Worm (Caenorhabditis elegans): ENCODE measurements around the gene fbxa-133.

Gene fbxa-133

DNA sequence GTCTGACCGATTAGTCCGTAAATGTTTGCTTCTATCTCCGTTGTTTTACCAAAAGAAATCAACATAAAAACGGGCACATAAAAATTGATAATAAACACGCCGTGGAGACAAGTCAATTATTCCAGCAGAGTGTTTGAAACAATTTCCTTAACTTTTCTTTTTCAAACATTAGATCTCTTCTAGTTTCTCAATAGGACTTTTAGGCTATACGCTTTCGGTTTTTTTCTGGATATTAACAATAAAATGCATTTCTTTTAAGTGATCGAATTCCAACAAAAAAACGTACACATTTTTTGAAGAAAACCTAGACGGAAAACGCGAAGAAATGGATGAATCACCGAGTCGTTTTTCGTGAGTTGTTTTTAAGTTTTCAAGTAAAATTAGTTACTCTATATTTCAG is 25.6 kb upstream of the fbxa-133 start, which contains the start of gene fbxa-172:
Gene fbxa-172, plus strand, starts transcription at position 301 of the 400 bp plus-strand sequence.
- TF ChIP-seq blmp-1 (tag; optimal IDR thresholded peaks at IDR 0.05; ENCODE audit: insufficient read depth) = no peak
- TF ChIP-seq nhr-6 (tag; optimal IDR thresholded peaks at IDR 0.05) = no peak
- no peak for TF ChIP-seq nhr-23 (tag; optimal IDR thresholded peaks at IDR 0.05)
- no peak for TF ChIP-seq ama-1 (optimal IDR thresholded peaks at IDR 0.05)
- no peak for TF ChIP-seq sma-9 (GFP tag; optimal IDR thresholded peaks at IDR 0.05)
- TF ChIP-seq sma-9 (tag; optimal IDR thresholded peaks at IDR 0.05) = no peak
- no peak for TF ChIP-seq nhr-129 (tag; optimal IDR thresholded peaks at IDR 0.05)
- no peak for TF ChIP-seq fos-1 (tag; optimal IDR thresholded peaks at IDR 0.05)
- TF ChIP-seq lin-13 (GFP tag; optimal IDR thresholded peaks at IDR 0.05) = no peak
- no peak for TF ChIP-seq nhr-21 (tag; optimal IDR thresholded peaks at IDR 0.05)
- no peak for TF ChIP-seq elt-1 (tag; optimal IDR thresholded peaks at IDR 0.05)
- TF ChIP-seq ceh-16 (tag; optimal IDR thresholded peaks at IDR 0.05) = no peak
- TF ChIP-seq sem-4 (tag; optimal IDR thresholded peaks at IDR 0.05) = no peak
- TF ChIP-seq nhr-10 (tag; optimal IDR thresholded peaks at IDR 0.05) = no peak

- TF ChIP-seq crh-2 (tag; optimal IDR thresholded peaks at IDR 0.05) (no peak), snpc-4 (tag; optimal IDR thresholded peaks at IDR 0.05) (no peak), peb-1 (tag; optimal IDR thresholded peaks at IDR 0.05) (no peak), F13H6.1 (tag; optimal IDR thresholded peaks at IDR 0.05) (no peak), nhr-10 (tag; optimal IDR thresholded peaks at IDR 0.05) (no peak), fos-1 (tag; optimal IDR thresholded peaks at IDR 0.05) (no peak), nhr-25 (tag; optimal IDR thresholded peaks at IDR 0.05) (no peak), nhr-11 (tag; optimal IDR thresholded peaks at IDR 0.05) (no peak), nhr-77 (tag; optimal IDR thresholded peaks at IDR 0.05) (no peak), nhr-237 (tag; optimal IDR thresholded peaks at IDR 0.05) (no peak), aly-2 (tag; optimal IDR thresholded peaks at IDR 0.05) (no peak), C34F6.9 (tag; optimal IDR thresholded peaks at IDR 0.05) (no peak)
Measured at ce11 chrV:17565903-17566302, 18.7 kb upstream of the fbxa-133 start, which contains the start of gene fbxa-171. TSS of gene fbxa-171 (minus strand) at chrV:17566003.

ce11 chrV:17566850-17567249 is 17.7 kb upstream of the fbxa-133 start, which contains the start of gene C38D9.2:
TSS of gene C38D9.2 (plus strand) at chrV:17567150.
- TF ChIP-seq nhr-23 (tag; optimal IDR thresholded peaks at IDR 0.05) = no peak
- TF ChIP-seq dmd-4 (tag; optimal IDR thresholded peaks at IDR 0.05) = no peak
- no peak for TF ChIP-seq ztf-4 (tag; optimal IDR thresholded peaks at IDR 0.05)
- TF ChIP-seq ztf-1 (GFP tag; conservative IDR thresholded peaks at IDR 0.05) = no peak
- no peak for TF ChIP-seq lin-39 (tag; optimal IDR thresholded peaks at IDR 0.05)
- no peak for TF ChIP-seq peb-1 (tag; optimal IDR thresholded peaks at IDR 0.05)
- TF ChIP-seq aly-2 (tag; optimal IDR thresholded peaks at IDR 0.05) = no peak
- no peak for TF ChIP-seq nhr-10 (tag; optimal IDR thresholded peaks at IDR 0.05)
- no peak for TF ChIP-seq elt-3 (tag; optimal IDR thresholded peaks at IDR 0.05)
- no peak for TF ChIP-seq ZK546.5 (tag; optimal IDR thresholded peaks at IDR 0.05)

DNA sequence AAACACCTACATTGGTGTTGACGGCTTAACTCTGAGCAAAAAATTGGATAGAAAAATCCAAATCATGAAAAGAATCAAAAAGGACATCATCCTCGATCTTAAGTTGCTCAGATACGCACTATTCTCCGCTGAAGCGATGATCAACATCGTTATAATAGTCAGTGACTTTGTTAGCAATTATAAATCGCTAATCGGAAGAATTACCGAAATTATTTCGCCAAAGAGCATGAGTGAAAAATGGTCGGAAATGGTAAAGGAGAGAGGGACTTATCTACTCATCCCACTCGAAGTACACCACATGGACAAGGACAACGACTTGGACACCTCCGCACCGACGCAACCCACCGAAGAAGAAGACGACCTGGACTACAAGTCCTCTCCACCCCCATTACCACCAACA is 4.6 kb upstream of the fbxa-133 start:
- no peak for TF ChIP-seq zag-1 (tag; optimal IDR thresholded peaks at IDR 0.05)
- TF ChIP-seq unc-39 (tag; optimal IDR thresholded peaks at IDR 0.05) = no peak
- no peak for TF ChIP-seq F13H6.1 (tag; optimal IDR thresholded peaks at IDR 0.05)
- TF ChIP-seq skn-1 (tag; optimal IDR thresholded peaks at IDR 0.05) = no peak
- TF ChIP-seq elt-3 (tag; optimal IDR thresholded peaks at IDR 0.05) = no peak
- TF ChIP-seq crh-2 (tag; optimal IDR thresholded peaks at IDR 0.05) = no peak
- TF ChIP-seq ZK546.5 (tag; optimal IDR thresholded peaks at IDR 0.05) = no peak
- TF ChIP-seq R02D3.7 (tag; optimal IDR thresholded peaks at IDR 0.05) = no peak
- no peak for TF ChIP-seq blmp-1 (tag; optimal IDR thresholded peaks at IDR 0.05; ENCODE audit: insufficient read depth)
- TF ChIP-seq sem-4 (tag; optimal IDR thresholded peaks at IDR 0.05) = no peak
- no peak for TF ChIP-seq peb-1 (tag; optimal IDR thresholded peaks at IDR 0.05)
- no peak for TF ChIP-seq nhr-77 (tag; optimal IDR thresholded peaks at IDR 0.05)
- no peak for TF ChIP-seq nhr-6 (tag; optimal IDR thresholded peaks at IDR 0.05)
- TF ChIP-seq lin-13 (GFP tag; optimal IDR thresholded peaks at IDR 0.05) = no peak
- no peak for TF ChIP-seq ztf-11 (tag; optimal IDR thresholded peaks at IDR 0.05)
- no peak for TF ChIP-seq ceh-16 (tag; optimal IDR thresholded peaks at IDR 0.05)
- TF ChIP-seq snpc-4 (tag; optimal IDR thresholded peaks at IDR 0.05) = no peak
- TF ChIP-seq fos-1 (tag; optimal IDR thresholded peaks at IDR 0.05) = no peak

- TF ChIP-seq sem-4 (tag; optimal IDR thresholded peaks at IDR 0.05) = no peak
Measured at ce11 chrV:17595691-17596090, 11.1 kb downstream of the fbxa-133 start.

Data from whole organism, L2 larva.